Fruit fly (Drosophila melanogaster) whole organism, embryonic: Measurements from ENCODE around the gene Ada1-2.

Experiments used
- Adf1 ChIP-seq: fragments of 200-800 bp; sonication (Bioruptor generic); IDR thresholded peaks from 2 replicates; pipeline ENCODE4 v1.3.6; 2022; ENCODE audit warnings: missing biosample characterization, missing genetic modification characterization
- CG10959 ChIP-seq: fragments of 200-800 bp; sonication (Bioruptor generic); IDR thresholded peaks from 2 replicates; pipeline ENCODE4 v1.3.6; 2022; ENCODE audit warnings: missing biosample characterization, missing genetic modification characterization
- CG15011 ChIP-seq: fragments of 200-800 bp; sonication (Bioruptor generic); optimal IDR thresholded peaks from 3 replicates; lab custom pipeline; 2018; ENCODE audit warnings: missing biosample characterization, mild to moderate bottlenecking, missing genetic modification characterization
- CG1529 ChIP-seq: fragments of 200-800 bp; sonication (Bioruptor generic); optimal IDR thresholded peaks from 3 replicates; lab custom pipeline; 2018; ENCODE audit warnings: missing biosample characterization, missing genetic modification characterization
- CG15479 ChIP-seq: fragments of 200-800 bp; sonication (Bioruptor generic); optimal IDR thresholded peaks from 3 replicates; lab custom pipeline; 2019; ENCODE audit warnings: missing biosample characterization, mild to moderate bottlenecking, missing genetic modification characterization, moderate library complexity
- CG17186 ChIP-seq: fragments of 200-800 bp; sonication (Bioruptor generic); optimal IDR thresholded peaks from 3 replicates; lab custom pipeline; 2017; ENCODE audit warnings: missing biosample characterization, missing genetic modification reagents, missing genetic modification characterization
- CG17829 ChIP-seq: fragments of 200-800 bp; optimal IDR thresholded peaks from 2 replicates; lab custom pipeline; 2019; ENCODE audit warnings: missing biosample characterization, mild to moderate bottlenecking, missing genetic modification characterization, moderate library complexity
- CG18262 ChIP-seq: fragments of 200-800 bp; optimal IDR thresholded peaks from 3 replicates; lab custom pipeline; 2019; ENCODE audit warnings: missing biosample characterization, mild to moderate bottlenecking, missing genetic modification characterization, moderate library complexity
- CG2120 ChIP-seq: fragments of 200-800 bp; sonication (Bioruptor generic); optimal IDR thresholded peaks from 3 replicates; lab custom pipeline; 2016; ENCODE audit warnings: missing biosample characterization, missing genetic modification characterization
- CG4707 ChIP-seq: fragments of 200-800 bp; sonication (Bioruptor generic); optimal IDR thresholded peaks from 2 replicates; lab custom pipeline; 2018; ENCODE audit warnings: missing biosample characterization, mild to moderate bottlenecking, missing genetic modification characterization, moderate library complexity
- CG6765 ChIP-seq: fragments of 200-800 bp; sonication (Bioruptor generic); optimal IDR thresholded peaks from 3 replicates; lab custom pipeline; 2017; ENCODE audit warnings: missing biosample characterization, mild to moderate bottlenecking, missing genetic modification characterization
- CG7271 ChIP-seq: fragments of 200-800 bp; sonication (Bioruptor generic); optimal IDR thresholded peaks from 2 replicates; lab custom pipeline; 2018; ENCODE audit warnings: missing biosample characterization, mild to moderate bottlenecking, missing genetic modification characterization, moderate library complexity
- CG7987 ChIP-seq: fragments of 200-800 bp; sonication (Bioruptor generic); optimal IDR thresholded peaks from 2 replicates; lab custom pipeline; 2018; ENCODE audit warnings: missing biosample characterization, mild to moderate bottlenecking, missing genetic modification characterization, moderate library complexity
- CG8281 ChIP-seq: fragments of 200-800 bp; sonication (Bioruptor generic); optimal IDR thresholded peaks from 2 replicates; lab custom pipeline; 2018; ENCODE audit warnings: missing biosample characterization, mild to moderate bottlenecking, missing genetic modification characterization, moderate library complexity
- CG8290 ChIP-seq, 3 experiments: fragments of 200-800 bp; sonication (Bioruptor generic); optimal IDR thresholded peaks; 2 replicates each; lab custom pipeline; 2016 to 2019; ENCODE audit warnings: missing biosample characterization in 3 of 3, missing genetic modification characterization in 3 of 3, mild to moderate bottlenecking in 2 of 3, moderate library complexity in 1 of 3
- CG8388 ChIP-seq: fragments of 200-800 bp; sonication (Bioruptor generic); optimal IDR thresholded peaks from 2 replicates; lab custom pipeline; 2019; ENCODE audit warnings: missing biosample characterization, mild to moderate bottlenecking, missing genetic modification characterization, moderate library complexity
- CG9215 ChIP-seq: fragments of 200-800 bp; sonication (Bioruptor generic); IDR thresholded peaks from 2 replicates; pipeline ENCODE4 v1.3.6; 2022; ENCODE audit warnings: missing biosample characterization, missing genetic modification characterization
- Chrac-16 ChIP-seq: fragments of 200-800 bp; sonication (Bioruptor generic); optimal IDR thresholded peaks from 3 replicates; lab custom pipeline; 2016; ENCODE audit warnings: missing biosample characterization, missing genetic modification characterization
- CrebB ChIP-seq: fragments of 200-800 bp; sonication (Bioruptor generic); optimal IDR thresholded peaks from 3 replicates; lab custom pipeline; 2018; ENCODE audit warnings: missing biosample characterization, mild to moderate bottlenecking, missing genetic modification characterization
- Dp ChIP-seq: fragments of 200-800 bp; sonication (Bioruptor generic); optimal IDR thresholded peaks from 2 replicates; lab custom pipeline; 2018; ENCODE audit warnings: missing biosample characterization, mild to moderate bottlenecking, missing genetic modification characterization, moderate library complexity
- Fer1 ChIP-seq: fragments of 200-800 bp; sonication (Bioruptor generic); optimal IDR thresholded peaks from 2 replicates; lab custom pipeline; 2017; ENCODE audit warnings: missing biosample characterization, mild to moderate bottlenecking, missing genetic modification characterization
- Hr3 ChIP-seq: fragments of 200-800 bp; sonication (Bioruptor generic); optimal IDR thresholded peaks from 3 replicates; lab custom pipeline; 2016; ENCODE audit warnings: missing biosample characterization, missing genetic modification characterization
- Jarid2 ChIP-seq: fragments of 200-800 bp; sonication (Bioruptor generic); optimal IDR thresholded peaks from 3 replicates; lab custom pipeline; 2017; ENCODE audit warnings: mild to moderate bottlenecking, missing biosample characterization, missing genetic modification reagents, missing genetic modification characterization
- Meics ChIP-seq: fragments of 200-800 bp; sonication (Bioruptor generic); optimal IDR thresholded peaks from 2 replicates; lab custom pipeline; 2017; ENCODE audit warnings: missing biosample characterization, mild to moderate bottlenecking, missing genetic modification characterization
- Nf-YC ChIP-seq: fragments of 200-800 bp; optimal IDR thresholded peaks from 3 replicates; lab custom pipeline; 2019; ENCODE audit warnings: missing biosample characterization, mild to moderate bottlenecking, missing genetic modification characterization, moderate library complexity
- Opbp ChIP-seq: fragments of 200-800 bp; sonication (Bioruptor generic); IDR thresholded peaks from 3 replicates; pipeline ENCODE4 v1.3.6; 2022; ENCODE audit warnings: missing biosample characterization, missing genetic modification characterization; ENCODE audit not compliant: partially characterized antibody
- Xbp1 ChIP-seq: fragments of 200-800 bp; sonication (Bioruptor generic); optimal IDR thresholded peaks from 3 replicates; lab custom pipeline; 2016; ENCODE audit warnings: missing biosample characterization, mild to moderate bottlenecking, missing genetic modification characterization
- br ChIP-seq: fragments of >200 bp; optimal IDR thresholded peaks from 2 replicates; lab custom pipeline; 2017
- bsh ChIP-seq, 2 experiments: fragments of 200-800 bp; sonication (Bioruptor generic); optimal IDR thresholded peaks; 2 replicates each; lab custom pipeline; 2017 to 2018; ENCODE audit warnings: mild to moderate bottlenecking in 2 of 2, missing biosample characterization in 2 of 2, missing genetic modification characterization in 2 of 2, moderate library complexity in 1 of 2
- emc ChIP-seq: fragments of 200-800 bp; sonication (Bioruptor generic); optimal IDR thresholded peaks from 2 replicates; lab custom pipeline; 2016; ENCODE audit warnings: missing biosample characterization, missing genetic modification characterization
- esg ChIP-seq: fragments of 200-800 bp; sonication (Bioruptor generic); conservative IDR thresholded peaks from 2 replicates; pipeline ENCODE4 v1.3.6; 2022; ENCODE audit warnings: missing biosample characterization, missing genetic modification characterization
- exex ChIP-seq: fragments of 200-800 bp; sonication (Bioruptor generic); optimal IDR thresholded peaks from 4 replicates; lab custom pipeline; 2018; ENCODE audit warnings: missing biosample characterization, mild to moderate bottlenecking, missing genetic modification characterization, moderate library complexity
- gsb-n ChIP-seq: fragments of 200-800 bp; sonication (Bioruptor generic); optimal IDR thresholded peaks from 3 replicates; lab custom pipeline; 2018; ENCODE audit warnings: missing biosample characterization, mild to moderate bottlenecking, missing genetic modification characterization
- hbn ChIP-seq: fragments of 200-800 bp; sonication (Bioruptor generic); IDR thresholded peaks from 2 replicates; pipeline ENCODE4 v1.3.6; 2022; ENCODE audit warnings: missing biosample characterization, missing genetic modification characterization; ENCODE audit not compliant: partially characterized antibody
- luna ChIP-seq: fragments of 200-800 bp; sonication (Bioruptor generic); optimal IDR thresholded peaks from 2 replicates; lab custom pipeline; 2016; ENCODE audit warnings: missing biosample characterization, missing genetic modification characterization
- mirr ChIP-seq: fragments of 200-800 bp; sonication (Bioruptor generic); optimal IDR thresholded peaks from 3 replicates; lab custom pipeline; 2018; ENCODE audit warnings: missing biosample characterization, mild to moderate bottlenecking, missing genetic modification characterization
- otp ChIP-seq: fragments of 200-800 bp; sonication (Bioruptor generic); IDR thresholded peaks from 3 replicates; pipeline ENCODE4, ENCODE4 v1.3.6; 2022; ENCODE audit warnings: missing biosample characterization, missing genetic modification characterization
- pho ChIP-seq: fragments of 200-800 bp; sonication (Bioruptor generic); optimal IDR thresholded peaks from 2 replicates; lab custom pipeline; 2016; ENCODE audit warnings: missing biosample characterization, missing genetic modification characterization
- phol ChIP-seq: fragments of 200-800 bp; sonication (Bioruptor generic); optimal IDR thresholded peaks from 3 replicates; lab custom pipeline; 2018; ENCODE audit warnings: missing biosample characterization, mild to moderate bottlenecking, missing genetic modification characterization, moderate library complexity
- prd ChIP-seq, 3 experiments: fragments of >200 bp in 2 of 3; fragments of 200-800 bp in 1 of 3; sonication (Bioruptor generic) in 1 of 3; optimal IDR thresholded peaks in 2 of 3; IDR thresholded peaks in 1 of 3; 2 replicates in 2 of 3; 3 replicates in 1 of 3; pipeline versions ENCODE4 v1.3.6 to Lab custom; 2017 to 2022; ENCODE audit warnings: missing biosample characterization in 1 of 3, missing genetic modification characterization in 1 of 3
- vfl ChIP-seq: fragments of 200-800 bp; sonication (Bioruptor generic); optimal IDR thresholded peaks from 2 replicates; lab custom pipeline; 2016; ENCODE audit warnings: missing biosample characterization, missing genetic modification characterization
- zf30C ChIP-seq: fragments of 200-800 bp; sonication (Bioruptor generic); optimal IDR thresholded peaks from 3 replicates; lab custom pipeline; 2018; ENCODE audit warnings: missing biosample characterization, mild to moderate bottlenecking, missing genetic modification characterization

The Ada1-2 gene

DNA sequence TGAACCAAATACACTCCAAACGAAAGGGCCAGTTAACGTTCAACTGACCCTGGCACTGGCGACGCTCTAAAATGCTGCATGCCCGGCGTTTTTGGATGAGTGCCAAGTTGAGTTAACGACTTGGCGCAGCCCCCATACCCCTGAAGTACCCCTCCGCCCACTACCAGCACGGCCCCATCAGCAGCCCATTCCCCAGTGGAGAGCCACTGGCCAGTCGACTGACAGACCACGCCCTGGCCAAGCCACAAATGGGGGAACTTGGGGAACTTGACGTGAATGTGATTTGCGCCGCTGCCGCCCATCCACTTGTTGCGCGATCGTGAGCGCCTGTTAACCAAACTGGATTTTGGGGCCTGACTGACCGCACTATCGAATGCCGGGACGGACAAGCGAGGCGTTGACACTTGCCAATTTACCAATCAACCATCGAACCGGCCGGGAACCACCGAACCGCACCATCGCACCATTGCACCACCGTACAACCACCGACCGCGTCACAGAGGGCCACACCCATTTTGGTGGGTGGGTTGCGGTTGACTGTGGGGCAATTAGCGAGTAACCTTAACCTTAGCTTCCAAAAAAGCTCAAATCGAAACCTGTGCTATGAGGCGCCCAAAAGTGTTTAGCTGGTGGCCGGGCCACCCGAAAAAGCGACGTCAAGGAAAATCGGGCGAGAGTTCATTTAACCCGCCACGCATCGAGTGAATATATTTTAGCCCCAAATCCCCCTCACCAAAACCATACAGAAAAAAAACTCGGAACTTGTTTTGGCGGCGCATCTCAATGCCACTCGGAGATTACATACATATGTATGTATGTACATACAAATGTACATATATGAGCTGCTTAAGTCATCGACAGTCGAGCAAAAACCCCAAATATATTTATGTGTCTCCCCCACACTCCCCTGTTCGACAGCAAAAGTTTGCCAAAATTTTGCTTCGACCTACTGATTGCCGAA is 13.0 kb downstream of the Ada1-2 start (continued):
- TF ChIP-seq Fer1 (GFP tag; lab: Kevin White, UChicago) (peak; percentile 35), Hr3 (GFP tag; lab: Kevin White, UChicago) (peak; percentile 44), CG15479 (GFP tag; lab: Kevin White, UChicago) (no peak), CG15011 (GFP tag; lab: Kevin White, UChicago) (no peak), Chrac-16 (GFP tag; lab: Kevin White, UChicago) (no peak), CG8290 (GFP tag; optimal IDR thresholded peaks at IDR 0.05; lab: Kevin White, UChicago) (no peak), CG8290 (tag; optimal IDR thresholded peaks at IDR 0.05; lab: Kevin White, UChicago) (peak in 1 of 2 experiments; percentile 55), CG8281 (tag; lab: Kevin White, UChicago) (no peak), gsb-n (tag; lab: Kevin White, UChicago) (peak; percentile 82)

DNA sequence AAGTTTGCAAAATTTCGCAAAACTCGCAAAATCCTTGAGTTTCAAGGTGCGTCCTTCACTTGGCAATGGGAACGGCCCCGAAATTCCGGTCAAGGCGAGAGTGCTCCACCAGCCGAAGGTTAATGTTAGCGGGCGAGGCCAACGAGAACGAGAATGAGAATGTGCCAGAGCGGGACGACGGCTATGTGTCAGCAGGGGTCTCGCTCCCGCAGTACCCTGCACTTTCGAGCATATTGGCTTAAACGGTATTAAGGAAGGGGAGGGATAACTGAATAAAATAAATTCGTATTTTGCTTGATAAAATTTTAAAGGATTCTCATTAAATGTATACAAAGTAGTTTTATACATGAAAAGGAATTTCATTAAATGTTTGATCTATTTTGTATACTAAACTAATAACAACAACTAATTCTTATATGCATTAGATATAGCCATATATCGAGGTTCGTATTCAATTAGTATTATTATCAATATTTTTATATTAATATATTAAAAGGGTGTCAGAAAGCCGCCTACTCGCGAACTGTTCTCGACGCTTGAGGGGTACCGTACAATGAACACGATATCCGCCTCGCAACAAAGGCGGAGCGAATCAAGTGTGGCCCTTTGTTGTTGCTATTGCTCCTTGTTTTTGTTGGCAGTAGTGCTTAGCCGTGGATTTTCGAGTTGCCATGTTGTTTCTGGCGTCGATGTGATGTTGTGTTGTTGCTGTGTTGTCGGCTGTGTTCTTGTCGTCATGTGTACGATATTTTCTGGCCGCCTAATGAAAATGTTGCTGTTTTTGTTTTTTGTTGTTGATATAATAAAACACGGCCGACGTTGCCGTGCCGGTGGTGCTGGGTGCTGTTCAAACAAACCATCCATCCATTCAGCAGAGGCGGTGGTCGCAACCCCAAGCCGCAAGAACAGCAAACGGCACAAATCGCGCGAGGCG is 14.0 kb downstream of the Ada1-2 start:
- TF ChIP-seq otp = no peak
- no peak for TF ChIP-seq esg (GFP tag; lab: Robert Waterston, UW)
- no peak for TF ChIP-seq zf30C
- TF ChIP-seq CG8290 (GFP tag; optimal IDR thresholded peaks at IDR 0.05; lab: Kevin White, UChicago) = peak; percentile 94
- TF ChIP-seq CG8290 (tag; optimal IDR thresholded peaks at IDR 0.05; lab: Kevin White, UChicago) = peak in 1 of 2 experiments; percentile 64
- TF ChIP-seq CG7987 (GFP tag; lab: Kevin White, UChicago) = peak; percentile 56
- TF ChIP-seq CG7271 (tag; lab: Kevin White, UChicago) = peak; percentile 81
- peak; percentile 51 for TF ChIP-seq CrebB
- TF ChIP-seq CG17186 (GFP tag; lab: Kevin White, UChicago) = peak; percentile 42
- peak; percentile 22 for TF ChIP-seq CG4707 (GFP tag; lab: Kevin White, UChicago)
- TF ChIP-seq Jarid2 = peak; percentile 79
- TF ChIP-seq vfl (GFP tag; lab: Kevin White, UChicago) = peak; percentile 60
- no peak for TF ChIP-seq emc (GFP tag; lab: Kevin White, UChicago)
- peak; percentile 91 for TF ChIP-seq Xbp1 (GFP tag; lab: Kevin White, UChicago)
- peak; percentile 86 for TF ChIP-seq CG1529 (GFP tag; lab: Kevin White, UChicago)
- TF ChIP-seq luna (GFP tag; lab: Kevin White, UChicago) = peak; percentile 32
- no peak for TF ChIP-seq pho (GFP tag; lab: Kevin White, UChicago)
- peak; percentile 97 for TF ChIP-seq CG17829 (tag; lab: Kevin White, UChicago)
- peak; percentile 97 for TF ChIP-seq mirr (GFP tag; lab: Kevin White, UChicago)
- TF ChIP-seq CG6765 = peak; percentile 91
- TF ChIP-seq CG18262 (tag; lab: Kevin White, UChicago) = peak; percentile 99
- TF ChIP-seq Chrac-16 (GFP tag; lab: Kevin White, UChicago) = peak; percentile 90
- TF ChIP-seq Meics = peak; percentile 97
- TF ChIP-seq br (lab: Kevin White, UChicago) = no peak
- no peak for TF ChIP-seq CG9215
- TF ChIP-seq hbn (GFP tag; lab: Robert Waterston, UW) = no peak
- TF ChIP-seq CG2120 (GFP tag; lab: Kevin White, UChicago) = peak; percentile 82
- peak; percentile 97 for TF ChIP-seq phol (tag; lab: Kevin White, UChicago)
- no peak for TF ChIP-seq prd (optimal IDR thresholded peaks at IDR 0.05; lab: Kevin White, UChicago)
- no peak for TF ChIP-seq prd (GFP tag; IDR thresholded peaks at IDR 0.05; lab: Robert Waterston, UW)
- peak; percentile 87 for TF ChIP-seq Nf-YC (tag; lab: Kevin White, UChicago)
- no peak for TF ChIP-seq Adf1
- no peak for TF ChIP-seq Opbp (GFP tag; lab: Robert Waterston, UW)
- TF ChIP-seq CG8388 = peak; percentile 94
- peak; percentile 75 for TF ChIP-seq exex
- no peak for TF ChIP-seq Dp (GFP tag; lab: Kevin White, UChicago)
- peak; percentile 80 to 94 for TF ChIP-seq bsh (GFP tag; optimal IDR thresholded peaks at IDR 0.05; lab: Kevin White, UChicago)
- TF ChIP-seq CG10959 (GFP tag; lab: Robert Waterston, UW) = no peak
